Worm (Caenorhabditis elegans) whole organism, L3 larva: ENCODE results near the gene Y38H6C.8.

ENCODE experiments used
- ama-1 ChIP-seq: fragments of 150-350 bp; optimal IDR thresholded peaks from 2 replicates; lab custom pipeline; 2018
- ceh-16 ChIP-seq: sonication (generic microtip); optimal IDR thresholded peaks from 2 replicates; lab custom pipeline; 2017; ENCODE audit warnings: missing biosample characterization, missing genetic modification characterization
- daf-12 ChIP-seq: fragments of 150-350 bp; optimal IDR thresholded peaks from 2 replicates; lab custom pipeline; 2014; ENCODE audit warnings: missing biosample characterization, missing genetic modification reagents, missing genetic modification characterization
- egl-27 ChIP-seq: sonication (generic microtip); optimal IDR thresholded peaks from 4 replicates; lab custom pipeline; 2017; ENCODE audit warnings: missing biosample characterization, missing genetic modification reagents, missing genetic modification characterization
- eor-1 ChIP-seq, 2 experiments: fragments of 150-350 bp; optimal IDR thresholded peaks; 2 replicates each; lab custom pipeline; 2014 to 2018; ENCODE audit warnings: missing biosample characterization in 2 of 2, missing genetic modification characterization in 2 of 2
- fkh-10 ChIP-seq: sonication (generic microtip); optimal IDR thresholded peaks from 2 replicates; lab custom pipeline; 2017; ENCODE audit warnings: missing biosample characterization, missing genetic modification reagents, missing genetic modification characterization
- mdl-1 ChIP-seq: fragments of 150-350 bp; optimal IDR thresholded peaks from 2 replicates; lab custom pipeline; 2014; ENCODE audit warnings: missing biosample characterization, missing genetic modification characterization
- nhr-12 ChIP-seq: fragments of 150-350 bp; optimal IDR thresholded peaks from 2 replicates; lab custom pipeline; 2014; ENCODE audit warnings: missing biosample characterization, missing genetic modification characterization
- nhr-237 ChIP-seq: fragments of 150-350 bp; optimal IDR thresholded peaks from 2 replicates; lab custom pipeline; 2014; ENCODE audit warnings: missing biosample characterization, missing genetic modification characterization
- nhr-28 ChIP-seq: fragments of 150-350 bp; optimal IDR thresholded peaks from 2 replicates; lab custom pipeline; 2014; ENCODE audit warnings: missing biosample characterization, missing genetic modification characterization
- pha-4 ChIP-seq: fragments of 150-350 bp; optimal IDR thresholded peaks from 2 replicates; lab custom pipeline; 2014; ENCODE audit warnings: missing biosample characterization, missing genetic modification reagents, missing genetic modification characterization
- unc-62 ChIP-seq: fragments of 150-350 bp; sonication (generic microtip); optimal IDR thresholded peaks from 4 replicates; lab custom pipeline; 2014; ENCODE audit warnings: missing biosample characterization, missing genetic modification reagents, missing genetic modification characterization

DNA sequence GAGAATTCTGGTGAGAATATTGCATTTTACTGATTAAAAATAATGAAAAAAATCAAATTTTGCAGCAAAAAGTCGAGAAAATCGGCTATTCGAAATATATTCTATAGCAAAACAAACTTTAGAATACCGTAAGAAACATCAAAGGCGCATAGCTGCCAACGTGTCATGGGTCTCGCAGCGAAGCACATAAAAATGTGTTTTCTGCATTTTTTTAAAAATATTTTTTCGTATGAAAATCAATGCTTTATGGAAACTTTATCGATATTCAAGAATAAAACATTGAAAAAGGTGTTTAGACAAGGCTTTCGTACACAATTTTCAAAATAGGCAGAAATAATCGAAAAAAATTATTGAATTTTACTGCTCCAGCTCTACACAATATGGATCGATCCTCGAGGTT lies 37.2 kb upstream of the Y38H6C.8 start:
- no peak for TF ChIP-seq nhr-12 (tag; lab: Kevin White, UChicago)
- TF ChIP-seq egl-27 (tag; lab: Kevin White, UChicago): no peak
- no peak for TF ChIP-seq pha-4
- TF ChIP-seq nhr-237: no peak
- no peak for TF ChIP-seq unc-62
- no peak for TF ChIP-seq nhr-28 (tag; lab: Kevin White, UChicago)
- TF ChIP-seq daf-12 (tag; lab: Kevin White, UChicago): no peak
- TF ChIP-seq mdl-1 (tag; lab: Kevin White, UChicago): no peak
- no peak for TF ChIP-seq fkh-10
- no peak for TF ChIP-seq ceh-16 (tag; lab: Kevin White, UChicago)
- TF ChIP-seq eor-1 (tag; optimal IDR thresholded peaks at IDR 0.05; lab: Kevin White, UChicago): no peak
- TF ChIP-seq ama-1 (lab: Kevin White, UChicago): no peak
